Fruit fly (Drosophila melanogaster) whole organism, wandering third instar larva: ENCODE data around the gene CG10375.

Source experiments
- Abd-B ChIP-seq: fragments of >200 bp; optimal IDR thresholded peaks from 2 replicates; lab custom pipeline; 2017; ENCODE audit warnings: missing biosample characterization, missing genetic modification characterization
- CG32264 ChIP-seq: fragments of 200-800 bp; sonication (Bioruptor generic); optimal IDR thresholded peaks from 2 replicates; lab custom pipeline; 2016; ENCODE audit warnings: missing biosample characterization, missing genetic modification characterization
- CG9705 ChIP-seq: fragments of 200-800 bp; sonication (Bioruptor generic); optimal IDR thresholded peaks from 2 replicates; lab custom pipeline; 2018; ENCODE audit warnings: missing biosample characterization, mild to moderate bottlenecking, missing genetic modification characterization
- CrebA ChIP-seq: fragments of 200-800 bp; sonication (Bioruptor generic); optimal IDR thresholded peaks from 2 replicates; lab custom pipeline; 2016; ENCODE audit warnings: missing biosample characterization, mild to moderate bottlenecking, missing genetic modification characterization, borderline replicate concordance
- Dfd ChIP-seq: fragments of >200 bp; optimal IDR thresholded peaks from 2 replicates; lab custom pipeline; 2017; ENCODE audit warnings: missing biosample characterization, missing genetic modification characterization
- Dif ChIP-seq: fragments of 200-275, 200-300 bp; sonication (Bioruptor generic); optimal IDR thresholded peaks from 2 replicates; lab custom pipeline; 2018; ENCODE audit warnings: missing biosample characterization, missing genetic modification characterization; ENCODE audit not compliant: partially characterized antibody
- GATAd ChIP-seq: sonication (Bioruptor generic); optimal IDR thresholded peaks from 2 replicates; lab custom pipeline; 2016; ENCODE audit warnings: missing biosample characterization, missing genetic modification characterization
- HLH106 ChIP-seq: fragments of 200-800 bp; optimal IDR thresholded peaks from 3 replicates; lab custom pipeline; 2019; ENCODE audit warnings: missing biosample characterization, mild to moderate bottlenecking, missing genetic modification characterization, moderate library complexity
- Hnf4 ChIP-seq: fragments of 200-800 bp; sonication (Bioruptor generic); optimal IDR thresholded peaks from 2 replicates; lab custom pipeline; 2016; ENCODE audit warnings: missing biosample characterization, mild to moderate bottlenecking, missing genetic modification characterization
- Hr78 ChIP-seq: fragments of >200 bp; optimal IDR thresholded peaks from 2 replicates; lab custom pipeline; 2017; ENCODE audit warnings: missing biosample characterization, missing genetic modification characterization
- Hr83 ChIP-seq: fragments of 200-300 bp; sonication (Bioruptor generic); optimal IDR thresholded peaks from 2 replicates; lab custom pipeline; 2016; ENCODE audit warnings: missing biosample characterization, mild to moderate bottlenecking, missing genetic modification characterization, moderate library complexity; ENCODE audit not compliant: poor library complexity, severe bottlenecking
- Jra ChIP-seq: sonication (Bioruptor generic); optimal IDR thresholded peaks from 2 replicates; lab custom pipeline; 2016; ENCODE audit warnings: missing biosample characterization, missing genetic modification characterization
- Mio ChIP-seq: sonication (Bioruptor generic); optimal IDR thresholded peaks from 2 replicates; lab custom pipeline; 2016; ENCODE audit warnings: missing biosample characterization, missing genetic modification characterization
- Myc ChIP-seq: fragments of >200 bp; optimal IDR thresholded peaks from 2 replicates; lab custom pipeline; 2017
- N ChIP-seq: fragments of >200 bp; optimal IDR thresholded peaks from 2 replicates; lab custom pipeline; 2018; ENCODE audit warnings: missing biosample characterization, missing external identifiers, missing genetic modification characterization
- OdsH ChIP-seq: fragments of 200-800 bp; sonication (Bioruptor generic); optimal IDR thresholded peaks from 2 replicates; lab custom pipeline; 2016; ENCODE audit warnings: missing biosample characterization, mild to moderate bottlenecking, missing genetic modification characterization
- Rel ChIP-seq, 2 experiments: fragments of 200-800 bp; sonication (Bioruptor generic) in 1 of 2; optimal IDR thresholded peaks; 2 replicates in 1 of 2; 3 replicates in 1 of 2; lab custom pipeline; 2016 to 2019; ENCODE audit warnings: mild to moderate bottlenecking in 2 of 2, missing biosample characterization in 2 of 2, missing genetic modification characterization in 2 of 2, moderate library complexity in 1 of 2
- Sp1 ChIP-seq: fragments of 200-800 bp; sonication (Bioruptor generic); optimal IDR thresholded peaks from 3 replicates; lab custom pipeline; 2019; ENCODE audit warnings: missing biosample characterization, mild to moderate bottlenecking, missing genetic modification characterization, moderate library complexity
- Vsx2 ChIP-seq: fragments of 200-300, 225-300 bp; sonication (Bioruptor generic); optimal IDR thresholded peaks from 2 replicates; lab custom pipeline; 2018; ENCODE audit warnings: missing biosample characterization, missing genetic modification characterization; ENCODE audit not compliant: partially characterized antibody
- br ChIP-seq: fragments of 200-800 bp; sonication (Bioruptor generic); optimal IDR thresholded peaks from 2 replicates; lab custom pipeline; 2016; ENCODE audit warnings: missing biosample characterization, missing genetic modification characterization
- brk ChIP-seq: fragments of 200-800 bp; sonication (Bioruptor generic); optimal IDR thresholded peaks from 2 replicates; lab custom pipeline; 2016; ENCODE audit warnings: missing biosample characterization, mild to moderate bottlenecking, missing genetic modification characterization
- dl ChIP-seq, 2 experiments: fragments of 175-275, 200-275 bp in 1 of 2; fragments of 200-275 bp in 1 of 2; sonication (Bioruptor generic); optimal IDR thresholded peaks; lab custom pipeline; 2018; ENCODE audit warnings: mild to moderate bottlenecking in 2 of 2, missing biosample characterization in 2 of 2, missing genetic modification characterization in 2 of 2, moderate library complexity in 2 of 2; ENCODE audit not compliant: partially characterized antibody in 2 of 2, insufficient read depth in 1 of 2
- dmrt93B ChIP-seq: fragments of 200-800 bp; sonication (Bioruptor generic); optimal IDR thresholded peaks from 2 replicates; lab custom pipeline; 2018; ENCODE audit warnings: missing biosample characterization, mild to moderate bottlenecking, missing genetic modification characterization
- dsf ChIP-seq: sonication (Bioruptor generic); optimal IDR thresholded peaks from 2 replicates; lab custom pipeline; 2016; ENCODE audit warnings: missing biosample characterization, missing genetic modification characterization, borderline replicate concordance
- ey ChIP-seq: fragments of 200-800 bp; sonication (Bioruptor generic); optimal IDR thresholded peaks from 2 replicates; lab custom pipeline; 2016; ENCODE audit warnings: missing biosample characterization, missing genetic modification characterization
- foxo ChIP-seq, 2 experiments: fragments of 200-800 bp; sonication (Bioruptor generic); optimal IDR thresholded peaks; 2 replicates in 1 of 2; 3 replicates in 1 of 2; lab custom pipeline; 2016 to 2017; ENCODE audit warnings: missing biosample characterization in 2 of 2, missing genetic modification characterization in 2 of 2
- fru ChIP-seq: fragments of 200-800 bp; sonication (Bioruptor generic); optimal IDR thresholded peaks from 3 replicates; lab custom pipeline; 2016; ENCODE audit warnings: missing biosample characterization, mild to moderate bottlenecking, missing genetic modification characterization
- h ChIP-seq: fragments of 200-800 bp; sonication (Bioruptor generic); optimal IDR thresholded peaks from 3 replicates; lab custom pipeline; 2016; ENCODE audit warnings: missing biosample characterization, mild to moderate bottlenecking, missing genetic modification characterization
- jim ChIP-seq: fragments of 175-275, 200-325 bp; sonication (Bioruptor generic); optimal IDR thresholded peaks from 2 replicates; lab custom pipeline; 2016; ENCODE audit warnings: missing biosample characterization, mild to moderate bottlenecking, missing genetic modification characterization
- lola ChIP-seq: fragments of >200 bp; optimal IDR thresholded peaks from 2 replicates; lab custom pipeline; 2017; ENCODE audit warnings: missing biosample characterization, missing genetic modification characterization
- pan ChIP-seq: fragments of >200 bp; optimal IDR thresholded peaks from 2 replicates; lab custom pipeline; 2017
- psq ChIP-seq: fragments of 200-800 bp; sonication (Bioruptor generic); optimal IDR thresholded peaks from 3 replicates; lab custom pipeline; 2017; ENCODE audit warnings: missing biosample characterization, mild to moderate bottlenecking, missing genetic modification characterization, moderate library complexity
- rgr ChIP-seq: fragments of 200-800 bp; sonication (Bioruptor generic); optimal IDR thresholded peaks from 3 replicates; lab custom pipeline; 2016; ENCODE audit warnings: missing biosample characterization, mild to moderate bottlenecking, missing genetic modification characterization
- sage ChIP-seq: fragments of 200-800 bp; sonication (Bioruptor generic); optimal IDR thresholded peaks from 2 replicates; lab custom pipeline; 2016; ENCODE audit warnings: missing biosample characterization, mild to moderate bottlenecking, missing genetic modification characterization
- sv ChIP-seq: fragments of 200-800 bp; sonication (Bioruptor generic); optimal IDR thresholded peaks from 3 replicates; lab custom pipeline; 2016; ENCODE audit warnings: missing biosample characterization, missing genetic modification characterization
- tai ChIP-seq: sonication (Bioruptor generic); optimal IDR thresholded peaks from 2 replicates; lab custom pipeline; 2016; ENCODE audit warnings: missing biosample characterization, missing genetic modification characterization
- usp ChIP-seq: fragments of >200 bp; optimal IDR thresholded peaks from 2 replicates; lab custom pipeline; 2017; ENCODE audit warnings: missing biosample characterization, missing genetic modification characterization
- woc ChIP-seq: sonication (Bioruptor generic); optimal IDR thresholded peaks from 2 replicates; lab custom pipeline; 2016; ENCODE audit warnings: missing biosample characterization, mild to moderate bottlenecking, missing genetic modification characterization

Gene CG10375

dm6 chr3R:23747446-23747845, 20.1 kb upstream of the CG10375 start:
- TF ChIP-seq Hr83 (GFP tag; lab: Kevin White, UChicago) (no peak), GATAd (GFP tag; lab: Kevin White, UChicago) (no peak)

DNA sequence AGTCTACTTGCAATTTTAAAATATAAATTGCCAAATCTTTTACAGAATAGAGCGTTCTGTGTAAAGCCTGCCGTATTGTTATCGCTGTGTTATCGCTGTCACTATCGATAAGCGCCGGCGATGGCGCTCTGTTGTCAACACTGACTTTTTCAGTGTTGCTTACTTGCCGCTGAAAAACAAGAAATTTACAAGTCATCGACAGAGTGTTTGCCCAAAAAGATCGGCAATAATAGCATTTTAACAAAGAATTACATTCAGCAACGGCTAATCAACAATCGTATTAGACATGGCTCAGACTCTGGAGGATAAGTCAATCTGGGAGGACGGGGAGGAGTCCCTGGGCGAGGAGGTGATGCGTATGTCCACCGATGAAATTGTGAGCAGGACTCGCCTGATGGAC, 14.8 kb upstream of the CG10375 start, which contains the start of the genes RanBP3 and Rpt5:
Gene RanBP3 (minus strand): TSS at position 107 of the 400 bp plus-strand sequence.
Gene Rpt5 (plus strand): TSS at position 149 of the 400 bp plus-strand sequence.
- TF ChIP-seq GATAd (GFP tag; lab: Kevin White, UChicago) (no peak), Sp1 (peak; percentile 67), OdsH (peak; percentile 73), rgr (peak; percentile 86), CrebA (GFP tag; lab: Kevin White, UChicago) (no peak), jim (GFP tag; lab: Kevin White, UChicago) (no peak), Hnf4 (GFP tag; lab: Kevin White, UChicago) (no peak), CG32264 (GFP tag; lab: Kevin White, UChicago) (peak; percentile 47), Vsx2 (GFP tag; lab: Kevin White, UChicago) (no peak), N (no peak), sv (GFP tag; lab: Kevin White, UChicago) (no peak), tai (GFP tag; lab: Kevin White, UChicago) (no peak), fru (GFP tag; lab: Kevin White, UChicago) (peak; percentile 71), Hr78 (GFP tag; lab: Kevin White, UChicago) (no peak), woc (GFP tag; lab: Kevin White, UChicago) (no peak), h (peak; percentile 85), Hr83 (GFP tag; lab: Kevin White, UChicago) (peak; percentile 94), lola (no peak), br (GFP tag; lab: Kevin White, UChicago) (peak; percentile 83), sage (GFP tag; lab: Kevin White, UChicago) (no peak), Myc (lab: Kevin White, UChicago) (peak; percentile 32), HLH106 (tag; lab: Kevin White, UChicago) (peak; percentile 51), Dfd (GFP tag; lab: Kevin White, UChicago) (no peak), pan (lab: Kevin White, UChicago) (no peak), dl (GFP tag; optimal IDR thresholded peaks at IDR 0.05; lab: Kevin White, UChicago; ENCODE audit: insufficient read depth in 1 of 2, partially characterized antibody in 2 of 2) (no peak), Abd-B (no peak), brk (no peak), Jra (GFP tag; lab: Kevin White, UChicago) (no peak), Mio (GFP tag; lab: Kevin White, UChicago) (peak; percentile 44), ey (GFP tag; lab: Kevin White, UChicago) (peak; percentile 46), usp (GFP tag; lab: Kevin White, UChicago) (no peak), dsf (GFP tag; lab: Kevin White, UChicago) (no peak), CG9705 (peak; percentile 53), Dif (GFP tag; lab: Kevin White, UChicago) (peak; percentile 16), psq (peak; percentile 55), foxo (GFP tag; optimal IDR thresholded peaks at IDR 0.05; lab: Kevin White, UChicago) (peak in 1 of 2 experiments; percentile 85), dmrt93B (GFP tag; lab: Kevin White, UChicago) (no peak), Rel (GFP tag; optimal IDR thresholded peaks at IDR 0.05; lab: Kevin White, UChicago) (no peak), Rel (tag; optimal IDR thresholded peaks at IDR 0.05; lab: Kevin White, UChicago) (peak; percentile 70)
